Worm (Caenorhabditis elegans): ENCODE results near the gene garr-1.

DNA sequence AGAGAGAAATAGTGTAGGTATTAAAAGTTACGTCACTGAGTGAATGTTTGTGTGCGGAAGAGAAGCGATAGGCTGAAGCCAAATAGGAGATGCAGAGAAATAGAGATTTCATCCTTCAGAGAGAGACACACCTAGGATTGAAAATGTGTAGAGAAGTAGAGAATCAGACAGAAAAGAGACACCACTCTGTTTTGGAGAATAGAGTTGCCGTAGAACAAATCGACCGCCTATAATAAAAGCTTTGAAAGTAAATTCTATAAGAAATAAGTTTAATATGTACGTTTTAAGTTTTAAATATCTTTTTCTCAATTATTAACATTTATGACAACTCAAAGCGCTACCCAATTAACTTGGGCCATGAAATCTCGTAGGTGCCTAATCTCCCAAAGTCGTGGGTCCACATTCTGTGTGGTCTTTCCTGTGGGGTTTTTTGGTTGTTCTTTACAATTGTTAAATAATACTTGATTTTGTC, 15.5 kb upstream of the garr-1 start, which contains the start of gene T07A9.12:
- TF ChIP-seq ztf-11 (tag; optimal IDR thresholded peaks at IDR 0.05) (no peak), ZK546.5 (tag; optimal IDR thresholded peaks at IDR 0.05) (no peak), nhr-12 (tag; optimal IDR thresholded peaks at IDR 0.05) (no peak), gmeb-1 (tag; optimal IDR thresholded peaks at IDR 0.05) (peak; percentile 41), nhr-129 (tag; optimal IDR thresholded peaks at IDR 0.05) (peak; percentile 83), sma-9 (GFP tag; optimal IDR thresholded peaks at IDR 0.05) (peak; percentile 81), sma-9 (tag; optimal IDR thresholded peaks at IDR 0.05) (no peak)

Data from whole organism, L2 larva.